Fruit fly (Drosophila melanogaster) whole organism, wandering third instar larva: ENCODE data around the gene GCS1.

Source experiments
- Abd-B ChIP-seq: fragments of >200 bp; optimal IDR thresholded peaks from 2 replicates; lab custom pipeline; 2017; ENCODE audit warnings: missing biosample characterization, missing genetic modification characterization
- CG32264 ChIP-seq: fragments of 200-800 bp; sonication (Bioruptor generic); optimal IDR thresholded peaks from 2 replicates; lab custom pipeline; 2016; ENCODE audit warnings: missing biosample characterization, missing genetic modification characterization
- CG9705 ChIP-seq: fragments of 200-800 bp; sonication (Bioruptor generic); optimal IDR thresholded peaks from 2 replicates; lab custom pipeline; 2018; ENCODE audit warnings: missing biosample characterization, mild to moderate bottlenecking, missing genetic modification characterization
- CrebA ChIP-seq: fragments of 200-800 bp; sonication (Bioruptor generic); optimal IDR thresholded peaks from 2 replicates; lab custom pipeline; 2016; ENCODE audit warnings: missing biosample characterization, mild to moderate bottlenecking, missing genetic modification characterization, borderline replicate concordance
- Dfd ChIP-seq: fragments of >200 bp; optimal IDR thresholded peaks from 2 replicates; lab custom pipeline; 2017; ENCODE audit warnings: missing biosample characterization, missing genetic modification characterization
- Dif ChIP-seq: fragments of 200-275, 200-300 bp; sonication (Bioruptor generic); optimal IDR thresholded peaks from 2 replicates; lab custom pipeline; 2018; ENCODE audit warnings: missing biosample characterization, missing genetic modification characterization; ENCODE audit not compliant: partially characterized antibody
- GATAd ChIP-seq: sonication (Bioruptor generic); optimal IDR thresholded peaks from 2 replicates; lab custom pipeline; 2016; ENCODE audit warnings: missing biosample characterization, missing genetic modification characterization
- HLH106 ChIP-seq: fragments of 200-800 bp; optimal IDR thresholded peaks from 3 replicates; lab custom pipeline; 2019; ENCODE audit warnings: missing biosample characterization, mild to moderate bottlenecking, missing genetic modification characterization, moderate library complexity
- Hr78 ChIP-seq: fragments of >200 bp; optimal IDR thresholded peaks from 2 replicates; lab custom pipeline; 2017; ENCODE audit warnings: missing biosample characterization, missing genetic modification characterization
- Hr83 ChIP-seq: fragments of 200-300 bp; sonication (Bioruptor generic); optimal IDR thresholded peaks from 2 replicates; lab custom pipeline; 2016; ENCODE audit warnings: missing biosample characterization, mild to moderate bottlenecking, missing genetic modification characterization, moderate library complexity; ENCODE audit not compliant: poor library complexity, severe bottlenecking
- Jra ChIP-seq: sonication (Bioruptor generic); optimal IDR thresholded peaks from 2 replicates; lab custom pipeline; 2016; ENCODE audit warnings: missing biosample characterization, missing genetic modification characterization
- Myc ChIP-seq: fragments of >200 bp; optimal IDR thresholded peaks from 2 replicates; lab custom pipeline; 2017
- N ChIP-seq: fragments of >200 bp; optimal IDR thresholded peaks from 2 replicates; lab custom pipeline; 2018; ENCODE audit warnings: missing biosample characterization, missing external identifiers, missing genetic modification characterization
- OdsH ChIP-seq: fragments of 200-800 bp; sonication (Bioruptor generic); optimal IDR thresholded peaks from 2 replicates; lab custom pipeline; 2016; ENCODE audit warnings: missing biosample characterization, mild to moderate bottlenecking, missing genetic modification characterization
- Rel ChIP-seq, 2 experiments: fragments of 200-800 bp; sonication (Bioruptor generic) in 1 of 2; optimal IDR thresholded peaks; 2 replicates in 1 of 2; 3 replicates in 1 of 2; lab custom pipeline; 2016 to 2019; ENCODE audit warnings: mild to moderate bottlenecking in 2 of 2, missing biosample characterization in 2 of 2, missing genetic modification characterization in 2 of 2, moderate library complexity in 1 of 2
- Sp1 ChIP-seq: fragments of 200-800 bp; sonication (Bioruptor generic); optimal IDR thresholded peaks from 3 replicates; lab custom pipeline; 2019; ENCODE audit warnings: missing biosample characterization, mild to moderate bottlenecking, missing genetic modification characterization, moderate library complexity
- Vsx2 ChIP-seq: fragments of 200-300, 225-300 bp; sonication (Bioruptor generic); optimal IDR thresholded peaks from 2 replicates; lab custom pipeline; 2018; ENCODE audit warnings: missing biosample characterization, missing genetic modification characterization; ENCODE audit not compliant: partially characterized antibody
- brk ChIP-seq: fragments of 200-800 bp; sonication (Bioruptor generic); optimal IDR thresholded peaks from 2 replicates; lab custom pipeline; 2016; ENCODE audit warnings: missing biosample characterization, mild to moderate bottlenecking, missing genetic modification characterization
- dmrt93B ChIP-seq: fragments of 200-800 bp; sonication (Bioruptor generic); optimal IDR thresholded peaks from 2 replicates; lab custom pipeline; 2018; ENCODE audit warnings: missing biosample characterization, mild to moderate bottlenecking, missing genetic modification characterization
- dsf ChIP-seq: sonication (Bioruptor generic); optimal IDR thresholded peaks from 2 replicates; lab custom pipeline; 2016; ENCODE audit warnings: missing biosample characterization, missing genetic modification characterization, borderline replicate concordance
- ey ChIP-seq: fragments of 200-800 bp; sonication (Bioruptor generic); optimal IDR thresholded peaks from 2 replicates; lab custom pipeline; 2016; ENCODE audit warnings: missing biosample characterization, missing genetic modification characterization
- foxo ChIP-seq, 2 experiments: fragments of 200-800 bp; sonication (Bioruptor generic); optimal IDR thresholded peaks; 2 replicates in 1 of 2; 3 replicates in 1 of 2; lab custom pipeline; 2016 to 2017; ENCODE audit warnings: missing biosample characterization in 2 of 2, missing genetic modification characterization in 2 of 2
- fru ChIP-seq: fragments of 200-800 bp; sonication (Bioruptor generic); optimal IDR thresholded peaks from 3 replicates; lab custom pipeline; 2016; ENCODE audit warnings: missing biosample characterization, mild to moderate bottlenecking, missing genetic modification characterization
- h ChIP-seq: fragments of 200-800 bp; sonication (Bioruptor generic); optimal IDR thresholded peaks from 3 replicates; lab custom pipeline; 2016; ENCODE audit warnings: missing biosample characterization, mild to moderate bottlenecking, missing genetic modification characterization
- lola ChIP-seq: fragments of >200 bp; optimal IDR thresholded peaks from 2 replicates; lab custom pipeline; 2017; ENCODE audit warnings: missing biosample characterization, missing genetic modification characterization
- psq ChIP-seq: fragments of 200-800 bp; sonication (Bioruptor generic); optimal IDR thresholded peaks from 3 replicates; lab custom pipeline; 2017; ENCODE audit warnings: missing biosample characterization, mild to moderate bottlenecking, missing genetic modification characterization, moderate library complexity
- rgr ChIP-seq: fragments of 200-800 bp; sonication (Bioruptor generic); optimal IDR thresholded peaks from 3 replicates; lab custom pipeline; 2016; ENCODE audit warnings: missing biosample characterization, mild to moderate bottlenecking, missing genetic modification characterization
- sv ChIP-seq: fragments of 200-800 bp; sonication (Bioruptor generic); optimal IDR thresholded peaks from 3 replicates; lab custom pipeline; 2016; ENCODE audit warnings: missing biosample characterization, missing genetic modification characterization
- usp ChIP-seq: fragments of >200 bp; optimal IDR thresholded peaks from 2 replicates; lab custom pipeline; 2017; ENCODE audit warnings: missing biosample characterization, missing genetic modification characterization
- woc ChIP-seq: sonication (Bioruptor generic); optimal IDR thresholded peaks from 2 replicates; lab custom pipeline; 2016; ENCODE audit warnings: missing biosample characterization, mild to moderate bottlenecking, missing genetic modification characterization

Gene GCS1

DNA sequence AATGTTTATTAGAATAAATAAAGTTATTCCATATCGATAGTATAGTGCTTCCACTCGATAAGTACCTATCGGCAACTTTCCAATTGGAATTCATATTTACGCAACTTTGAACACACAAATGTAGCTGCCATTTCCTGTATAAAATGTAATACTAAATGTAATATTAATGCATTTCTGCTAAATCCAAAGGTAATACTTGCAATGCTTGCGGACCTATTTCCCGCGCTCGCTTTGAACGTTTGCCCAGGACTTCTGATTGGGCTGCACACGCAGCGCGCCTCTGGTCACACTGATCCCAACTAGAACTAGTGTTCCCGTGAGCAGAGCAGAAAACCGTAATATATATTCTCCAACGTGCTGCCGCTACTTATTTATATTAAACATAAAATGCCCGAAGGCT, 21.6 kb upstream of the GCS1 start, which contains the start of gene dlg1:
dlg1 (plus strand) TSS at position 292 of the 400 bp plus-strand sequence.
- TF ChIP-seq dmrt93B (GFP tag; lab: Kevin White, UChicago), result no peak
- TF ChIP-seq h (GFP tag; lab: Kevin White, UChicago), result no peak
- no peak for TF ChIP-seq woc (GFP tag; lab: Kevin White, UChicago)
- TF ChIP-seq sv (GFP tag; lab: Kevin White, UChicago), result no peak
- TF ChIP-seq dsf (GFP tag; lab: Kevin White, UChicago), result no peak
- no peak for TF ChIP-seq Vsx2 (GFP tag; lab: Kevin White, UChicago)
- no peak for TF ChIP-seq Hr78 (GFP tag; lab: Kevin White, UChicago)
- TF ChIP-seq HLH106 (tag; lab: Kevin White, UChicago), result no peak
- no peak for TF ChIP-seq Dfd (GFP tag; lab: Kevin White, UChicago)

DNA sequence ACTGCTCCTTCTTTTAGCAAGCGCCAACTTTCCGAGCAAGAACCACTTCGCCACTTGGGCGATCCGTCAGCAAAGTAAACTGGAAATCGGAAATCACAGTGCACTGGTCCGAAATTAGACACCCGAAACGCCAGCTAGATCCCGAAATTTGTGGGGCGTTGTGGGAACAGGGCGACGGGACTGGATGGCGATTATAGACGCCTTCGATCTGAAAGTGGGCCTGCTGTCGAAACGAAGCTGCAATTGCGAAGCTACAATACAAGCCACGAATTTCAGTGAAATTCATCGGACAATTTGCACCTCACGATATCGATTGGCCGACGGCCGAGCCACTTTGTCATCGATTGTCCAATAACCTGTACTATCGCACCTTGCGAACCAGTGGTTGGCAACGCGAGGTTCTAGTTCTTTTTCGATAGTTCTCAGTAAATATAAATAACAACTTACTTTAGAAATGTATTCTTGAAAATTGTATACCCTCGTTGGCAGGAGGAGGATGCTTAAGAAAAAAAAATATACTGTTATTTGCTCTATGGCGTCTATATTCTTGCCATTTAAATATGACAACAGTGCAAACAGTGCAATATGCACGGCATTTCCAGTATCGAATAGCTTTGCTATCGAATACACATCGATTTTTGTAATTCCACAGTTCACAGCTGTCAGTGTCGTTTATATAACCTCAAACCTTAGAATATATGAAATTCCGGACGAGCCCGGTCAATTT, 20.1 kb upstream of the GCS1 start, which contains the start of the genes hop and Tim8:
hop (minus strand) TSS at position 316 of the 727 bp plus-strand sequence.
Tim8 (plus strand) TSS at position 663 of the 727 bp plus-strand sequence.
- TF ChIP-seq CG9705 (GFP tag; lab: Kevin White, UChicago) (no peak), Rel (GFP tag; optimal IDR thresholded peaks at IDR 0.05; lab: Kevin White, UChicago) (no peak), Rel (tag; optimal IDR thresholded peaks at IDR 0.05; lab: Kevin White, UChicago) (peak; percentile 14), ey (GFP tag; lab: Kevin White, UChicago) (no peak), rgr (GFP tag; lab: Kevin White, UChicago) (no peak), Dif (GFP tag; lab: Kevin White, UChicago) (no peak), Jra (GFP tag; lab: Kevin White, UChicago) (peak; percentile 12), dsf (GFP tag; lab: Kevin White, UChicago) (no peak), Hr83 (GFP tag; lab: Kevin White, UChicago) (no peak), CrebA (GFP tag; lab: Kevin White, UChicago) (no peak), Myc (peak; percentile 69)

DNA sequence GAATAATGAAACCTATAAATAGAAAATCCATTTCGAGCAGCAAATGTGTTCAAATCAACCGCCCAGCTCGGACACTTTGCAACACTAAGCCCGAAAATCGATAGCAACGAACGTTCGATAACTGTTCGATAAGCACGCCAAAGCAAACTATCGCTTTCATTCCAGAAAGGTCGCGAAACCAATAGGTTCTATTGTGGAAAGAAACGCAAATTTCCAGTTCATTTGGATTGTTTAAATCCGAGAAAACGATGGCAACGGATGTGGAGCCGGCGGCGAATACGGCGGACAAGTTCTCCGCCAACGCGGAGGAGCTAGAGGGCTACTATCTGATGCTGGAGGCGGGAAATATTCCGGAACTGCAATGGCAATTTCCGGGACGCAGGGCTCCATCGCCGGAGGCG, 11.3 kb upstream of the GCS1 start, which contains the start of gene Pa1:
Pa1 (plus strand) TSS at position 156 of the 401 bp plus-strand sequence.
- TF ChIP-seq Rel (GFP tag; optimal IDR thresholded peaks at IDR 0.05; lab: Kevin White, UChicago) (no peak), Rel (tag; optimal IDR thresholded peaks at IDR 0.05; lab: Kevin White, UChicago) (peak; percentile 8), Hr83 (GFP tag; lab: Kevin White, UChicago) (peak; percentile 10), Sp1 (GFP tag; lab: Kevin White, UChicago) (peak; percentile 24), fru (GFP tag; lab: Kevin White, UChicago) (no peak), lola (no peak), brk (no peak), psq (GFP tag; lab: Kevin White, UChicago) (no peak), CG9705 (GFP tag; lab: Kevin White, UChicago) (no peak)

- TF ChIP-seq dmrt93B (GFP tag; lab: Kevin White, UChicago), result no peak
- no peak for TF ChIP-seq Rel (GFP tag; optimal IDR thresholded peaks at IDR 0.05; lab: Kevin White, UChicago)
- no peak for TF ChIP-seq Rel (tag; optimal IDR thresholded peaks at IDR 0.05; lab: Kevin White, UChicago)
- no peak for TF ChIP-seq GATAd
- TF ChIP-seq Jra (GFP tag; lab: Kevin White, UChicago), result no peak
- TF ChIP-seq woc (GFP tag; lab: Kevin White, UChicago), result no peak
- no peak for TF ChIP-seq Dfd (GFP tag; lab: Kevin White, UChicago)
- no peak for TF ChIP-seq Dif (GFP tag; lab: Kevin White, UChicago)
- TF ChIP-seq dsf (GFP tag; lab: Kevin White, UChicago), result no peak
- no peak for TF ChIP-seq brk
- no peak for TF ChIP-seq Abd-B (GFP tag; lab: Kevin White, UChicago)
- no peak for TF ChIP-seq fru (GFP tag; lab: Kevin White, UChicago)
- no peak for TF ChIP-seq CG9705 (GFP tag; lab: Kevin White, UChicago)
- TF ChIP-seq CG32264 (GFP tag; lab: Kevin White, UChicago), result no peak
- TF ChIP-seq h (GFP tag; lab: Kevin White, UChicago), result no peak
- no peak for TF ChIP-seq Sp1 (GFP tag; lab: Kevin White, UChicago)
- TF ChIP-seq Myc, result no peak
- TF ChIP-seq foxo (GFP tag; optimal IDR thresholded peaks at IDR 0.05; lab: Kevin White, UChicago), result no peak
- TF ChIP-seq OdsH (GFP tag; lab: Kevin White, UChicago), result no peak
- TF ChIP-seq usp (GFP tag; lab: Kevin White, UChicago), result no peak
- no peak for TF ChIP-seq N (GFP tag; lab: Kevin White, UChicago)
Observed at dm6 chrX:11356648-11357047, 8.8 kb upstream of the GCS1 start.
